Fruit fly (Drosophila melanogaster): Measurements from ENCODE around the gene kst.

Gene kst

DNA sequence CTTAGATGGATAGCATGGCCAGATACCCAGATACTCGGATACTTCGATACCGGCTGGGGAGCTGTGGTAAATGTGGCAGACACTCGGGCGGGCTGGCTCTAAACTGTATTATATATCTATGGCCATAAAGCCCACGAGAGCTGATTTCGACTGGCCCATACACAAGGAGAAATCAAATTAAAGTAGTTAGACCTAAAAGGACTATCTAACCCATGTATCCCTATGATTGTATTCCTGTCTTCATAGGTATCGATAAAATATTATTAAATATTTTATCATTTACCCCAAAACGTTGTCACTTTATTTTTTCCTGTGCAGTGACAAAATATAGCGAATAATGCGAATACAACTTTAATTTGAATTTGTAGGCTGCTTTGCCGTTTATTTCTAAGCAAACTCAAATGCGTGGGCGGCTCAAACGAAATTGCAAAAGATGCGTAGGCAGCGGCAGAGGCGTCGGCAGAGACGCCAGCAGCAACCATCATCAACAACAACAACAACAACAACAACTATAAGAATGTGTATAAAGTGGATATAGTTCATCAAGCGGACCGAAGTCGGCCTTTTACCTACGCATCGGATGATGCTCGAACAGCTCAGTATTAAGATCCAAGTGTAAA is 45.3 kb downstream of the kst start:
- TF ChIP-seq Mnt (GFP tag; optimal IDR thresholded peaks at IDR 0.05) (no peak), ovo (GFP tag; optimal IDR thresholded peaks at IDR 0.05) (no peak), cic (GFP tag; optimal IDR thresholded peaks at IDR 0.05) (no peak), bab1 (GFP tag; optimal IDR thresholded peaks at IDR 0.05) (no peak), Crg-1 (GFP tag; optimal IDR thresholded peaks at IDR 0.05) (no peak), toe (GFP tag; optimal IDR thresholded peaks at IDR 0.05) (no peak), Clk (GFP tag; optimal IDR thresholded peaks at IDR 0.05) (no peak), CG7101 (tag; optimal IDR thresholded peaks at IDR 0.05) (no peak), CG5204 (GFP tag; optimal IDR thresholded peaks at IDR 0.05) (no peak), CG33017 (tag; optimal IDR thresholded peaks at IDR 0.05) (no peak), CG7045 (GFP tag; optimal IDR thresholded peaks at IDR 0.05) (no peak), CG1620 (GFP tag; optimal IDR thresholded peaks at IDR 0.05) (no peak), CG11617 (GFP tag; optimal IDR thresholded peaks at IDR 0.05) (no peak), CG12768 (GFP tag; optimal IDR thresholded peaks at IDR 0.05) (no peak), tj (GFP tag; optimal IDR thresholded peaks at IDR 0.05) (no peak)

DNA sequence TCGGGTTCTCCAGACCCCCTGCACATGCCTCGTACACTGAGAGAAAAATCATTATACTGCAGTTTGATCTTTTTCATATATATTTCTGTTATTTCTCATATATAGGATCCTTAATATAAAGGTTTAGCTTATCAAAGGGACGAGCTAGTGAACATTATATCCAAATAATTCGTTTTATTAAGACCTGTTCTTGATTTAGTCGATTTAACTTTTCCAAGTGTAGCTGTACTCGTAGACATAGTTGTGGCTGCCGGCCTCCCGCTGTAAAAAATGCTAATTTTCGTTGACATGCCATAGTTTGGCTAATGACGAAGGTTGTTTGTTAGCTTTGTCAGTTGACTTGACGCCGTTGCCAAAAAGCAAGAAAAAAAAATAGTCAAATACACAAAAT is 45.8 kb downstream of the kst start:
- peak; percentile 62 for TF ChIP-seq kay (GFP tag; ENCODE audit: borderline replicate concordance)
- no peak for TF ChIP-seq bab1 (GFP tag; optimal IDR thresholded peaks at IDR 0.05)

DNA sequence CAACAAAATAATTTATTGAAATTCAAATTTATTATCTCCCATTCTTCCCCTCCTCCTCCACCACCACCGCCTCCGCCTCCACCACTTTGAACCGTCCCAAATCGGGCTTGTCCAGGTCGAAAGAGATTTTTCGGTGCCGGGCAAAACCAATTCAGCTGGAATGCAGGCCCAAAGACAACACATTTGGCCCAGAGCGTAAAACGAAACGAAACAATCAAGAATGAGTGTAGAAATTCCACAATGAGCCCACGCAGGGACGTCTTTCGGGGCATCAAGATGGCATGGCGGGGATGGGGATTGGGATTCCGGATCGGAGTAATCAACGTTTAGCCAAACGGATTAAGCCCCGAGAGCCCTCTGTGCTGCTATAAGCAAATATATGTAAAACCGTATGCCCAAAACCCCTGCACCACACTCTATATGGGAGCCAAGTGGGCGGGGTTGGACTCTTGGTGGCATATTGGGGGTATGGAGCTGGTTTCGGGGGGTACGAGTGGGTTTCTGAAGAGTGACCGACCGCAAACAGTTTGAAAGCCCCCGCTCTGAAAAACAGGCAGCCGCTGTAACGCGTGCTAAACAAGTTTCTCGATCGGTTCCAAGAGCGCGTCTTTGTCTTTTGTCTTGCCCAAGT is 47.4 kb downstream of the kst start:
- TF ChIP-seq tj (GFP tag; optimal IDR thresholded peaks at IDR 0.05) (no peak), cnc (optimal IDR thresholded peaks at IDR 0.05) (no peak), Clk (GFP tag; optimal IDR thresholded peaks at IDR 0.05) (no peak), kay (GFP tag; ENCODE audit: borderline replicate concordance) (no peak), CG12768 (GFP tag; optimal IDR thresholded peaks at IDR 0.05) (no peak), toe (GFP tag; optimal IDR thresholded peaks at IDR 0.05) (no peak), CG11617 (GFP tag; optimal IDR thresholded peaks at IDR 0.05) (no peak), CG5204 (GFP tag; optimal IDR thresholded peaks at IDR 0.05) (no peak), cic (GFP tag; optimal IDR thresholded peaks at IDR 0.05) (no peak), bab1 (GFP tag; optimal IDR thresholded peaks at IDR 0.05) (no peak), pad (GFP tag; optimal IDR thresholded peaks at IDR 0.05) (no peak), ovo (GFP tag; optimal IDR thresholded peaks at IDR 0.05) (no peak), Hr96 (GFP tag; optimal IDR thresholded peaks at IDR 0.05) (no peak)

DNA sequence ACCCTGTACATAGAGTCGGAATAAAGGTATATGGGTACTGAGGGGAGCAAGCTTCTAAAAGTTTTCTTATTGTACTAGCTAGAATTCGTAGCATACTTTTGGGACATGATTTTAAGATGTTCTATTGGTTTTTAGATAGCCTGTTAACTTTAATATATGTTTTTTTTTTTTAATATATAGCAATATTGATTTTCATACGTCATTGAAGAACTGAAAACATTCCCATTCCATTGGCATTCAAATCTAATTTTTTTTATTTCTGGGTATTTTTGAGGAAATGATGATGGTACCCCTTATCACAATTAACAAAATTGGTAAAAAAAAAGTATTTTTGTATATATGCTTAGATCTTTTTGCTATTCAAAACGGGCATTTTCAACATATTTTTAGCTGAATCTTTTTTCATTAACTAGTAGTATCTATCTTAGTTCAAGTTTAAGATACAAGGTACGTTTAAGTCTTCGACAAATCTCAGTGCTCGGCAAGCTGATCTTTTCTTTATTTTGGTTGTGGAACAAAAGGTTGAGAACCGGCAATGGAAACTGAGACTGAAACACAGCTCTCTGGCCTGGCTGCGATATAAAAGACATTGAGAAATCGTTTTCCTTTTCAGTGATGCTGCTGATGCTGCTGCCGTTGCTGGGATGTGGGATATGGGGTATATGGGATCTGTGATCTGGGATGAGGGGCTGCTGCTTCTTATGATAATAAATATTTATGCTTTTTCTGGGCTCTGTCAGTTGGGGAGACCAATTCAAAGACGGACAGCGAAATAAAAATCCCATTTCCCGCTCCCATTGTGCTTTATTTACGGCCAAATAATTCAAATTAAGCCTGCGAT is 48.2 kb downstream of the kst start:
- TF ChIP-seq CG7101 (tag; optimal IDR thresholded peaks at IDR 0.05) = no peak
- no peak for TF ChIP-seq kay (GFP tag; ENCODE audit: borderline replicate concordance)
- no peak for TF ChIP-seq toe (GFP tag; optimal IDR thresholded peaks at IDR 0.05)
- TF ChIP-seq bab1 (GFP tag; optimal IDR thresholded peaks at IDR 0.05) = no peak
- TF ChIP-seq Clk (GFP tag; optimal IDR thresholded peaks at IDR 0.05) = no peak
- TF ChIP-seq CG7045 (GFP tag; optimal IDR thresholded peaks at IDR 0.05) = no peak
- no peak for TF ChIP-seq pad (GFP tag; optimal IDR thresholded peaks at IDR 0.05)
- TF ChIP-seq Hr96 (GFP tag; optimal IDR thresholded peaks at IDR 0.05) = no peak

DNA sequence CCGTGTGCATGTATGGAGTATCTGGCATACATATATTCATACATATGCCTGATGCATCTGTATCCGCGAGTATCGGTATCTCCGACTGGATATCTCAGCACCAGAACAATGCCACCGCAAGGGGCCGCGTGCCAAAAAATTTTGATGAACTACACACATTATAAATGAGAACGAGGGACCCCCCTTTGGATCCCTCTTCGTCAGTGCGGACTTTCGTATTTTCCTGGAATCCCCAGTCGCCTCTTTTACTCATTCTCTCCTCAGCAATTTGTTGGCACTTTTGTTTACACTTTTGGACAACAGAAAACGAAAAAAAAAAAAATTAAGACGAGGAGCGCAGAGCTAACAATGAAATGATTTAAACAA is 48.8 kb downstream of the kst start:
- no peak for TF ChIP-seq bab1 (GFP tag; optimal IDR thresholded peaks at IDR 0.05)
- peak; percentile 55 for TF ChIP-seq tj (GFP tag; optimal IDR thresholded peaks at IDR 0.05)

DNA sequence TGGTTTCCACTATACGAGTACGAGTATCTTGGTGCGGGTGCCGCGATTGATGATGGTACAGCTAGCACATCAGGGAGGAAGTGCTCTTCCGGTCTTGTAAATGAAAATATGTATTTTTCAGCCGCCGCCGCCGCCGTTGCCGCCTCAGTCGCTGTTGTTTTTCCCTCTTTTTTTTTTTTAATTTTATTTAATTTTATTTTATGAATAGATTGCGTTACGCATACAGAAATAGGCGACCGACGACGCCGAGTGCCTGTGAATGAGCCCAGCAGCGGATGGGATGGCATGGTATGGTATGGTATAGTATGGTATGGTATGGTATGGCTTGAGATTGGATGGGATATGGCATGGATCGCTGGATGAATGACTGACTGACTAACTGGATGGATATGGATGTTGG is 50.1 kb downstream of the kst start:
- TF ChIP-seq CG5204 (GFP tag; optimal IDR thresholded peaks at IDR 0.05) = no peak
- no peak for TF ChIP-seq toe (GFP tag; optimal IDR thresholded peaks at IDR 0.05)
- TF ChIP-seq Hr96 (GFP tag; optimal IDR thresholded peaks at IDR 0.05) = no peak
- TF ChIP-seq kay (GFP tag; ENCODE audit: borderline replicate concordance) = no peak

DNA sequence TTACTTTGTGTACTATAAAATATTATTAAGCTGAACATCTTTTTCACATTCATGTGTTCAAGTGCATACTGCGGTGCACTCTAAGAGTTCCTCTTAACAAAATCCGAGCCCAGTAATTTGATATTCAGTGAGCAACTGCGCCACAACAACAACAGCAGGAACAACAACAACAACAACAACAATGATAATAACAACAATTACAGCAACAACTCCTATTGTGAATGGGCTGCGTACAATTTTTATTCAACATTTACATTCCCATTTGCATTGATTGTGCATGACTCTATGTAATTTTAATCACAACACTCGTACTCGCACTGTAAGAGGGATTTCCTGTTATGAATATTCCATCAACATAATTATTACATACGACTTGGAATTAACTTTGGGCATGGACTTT is 51.0 kb downstream of the kst start:
- TF ChIP-seq pad (GFP tag; optimal IDR thresholded peaks at IDR 0.05) = no peak
- TF ChIP-seq CG1620 (GFP tag; optimal IDR thresholded peaks at IDR 0.05) = no peak
- TF ChIP-seq ovo (GFP tag; optimal IDR thresholded peaks at IDR 0.05) = no peak
- TF ChIP-seq CG7045 (GFP tag; optimal IDR thresholded peaks at IDR 0.05) = no peak

Data from whole organism, adult.